Worm (Caenorhabditis elegans) whole organism, mixed stage, embryonic: ENCODE data around the gene ZK1307.8.
A peak's percentile ranks its signal among the peaks of the same experiment; 100 is the strongest.

ENCODE experiments used
- bed-3 ChIP-seq: fragments of 200-800 bp; sonication (Bioruptor generic); optimal IDR thresholded peaks from 3 replicates; lab custom pipeline; 2018; ENCODE audit warnings: mild to moderate bottlenecking, missing genetic modification characterization, moderate library complexity, missing compliant biosample characterization
- ceh-39 ChIP-seq: fragments of 150-350 bp; optimal IDR thresholded peaks from 2 replicates; lab custom pipeline; 2014; ENCODE audit warnings: missing biosample characterization, missing genetic modification characterization
- ceh-43 ChIP-seq: fragments of 200-800 bp; sonication (Bioruptor generic); optimal IDR thresholded peaks from 2 replicates; lab custom pipeline; 2018; ENCODE audit warnings: mild to moderate bottlenecking, missing genetic modification characterization, moderate library complexity, missing compliant biosample characterization
- ceh-83 ChIP-seq: fragments of 200-800 bp; sonication (Bioruptor generic); optimal IDR thresholded peaks from 2 replicates; lab custom pipeline; 2018; ENCODE audit warnings: mild to moderate bottlenecking, missing genetic modification characterization, missing compliant biosample characterization
- ces-1 ChIP-seq: fragments of 150-350 bp; optimal IDR thresholded peaks from 2 replicates; lab custom pipeline; 2014; ENCODE audit warnings: missing biosample characterization, missing genetic modification reagents, missing genetic modification characterization
- cnd-1 ChIP-seq: fragments of 200-800 bp; sonication (Bioruptor generic); optimal IDR thresholded peaks from 2 replicates; lab custom pipeline; 2018; ENCODE audit warnings: mild to moderate bottlenecking, missing genetic modification characterization, missing compliant biosample characterization
- elt-1 ChIP-seq: sonication (generic microtip); optimal IDR thresholded peaks from 2 replicates; lab custom pipeline; 2017; ENCODE audit warnings: missing genetic modification characterization, mild to moderate bottlenecking, missing compliant biosample characterization, antibody characterized with exemption, moderate library complexity, borderline replicate concordance; ENCODE audit not compliant: insufficient read depth
- flh-1 ChIP-seq: fragments of 200-800 bp; sonication (Bioruptor generic); optimal IDR thresholded peaks from 2 replicates; lab custom pipeline; 2018; ENCODE audit warnings: mild to moderate bottlenecking, missing genetic modification characterization, moderate library complexity, missing compliant biosample characterization
- ham-2 ChIP-seq: fragments of 200-800 bp; sonication (Bioruptor generic); optimal IDR thresholded peaks from 2 replicates; lab custom pipeline; 2018; ENCODE audit warnings: mild to moderate bottlenecking, missing genetic modification characterization, missing compliant biosample characterization
- hlh-1 ChIP-seq: fragments of 150-350 bp; optimal IDR thresholded peaks from 2 replicates; lab custom pipeline; 2014; ENCODE audit warnings: missing biosample characterization, missing genetic modification reagents, missing genetic modification characterization
- lin-13 ChIP-seq: fragments of 150-350 bp; optimal IDR thresholded peaks from 2 replicates; lab custom pipeline; 2014; ENCODE audit warnings: missing biosample characterization, missing genetic modification characterization
- lin-32 ChIP-seq: fragments of 200-800 bp; sonication (Bioruptor generic); optimal IDR thresholded peaks from 2 replicates; lab custom pipeline; 2018; ENCODE audit warnings: mild to moderate bottlenecking, missing genetic modification characterization, missing compliant biosample characterization
- lsy-2 ChIP-seq: fragments of 150-350 bp; optimal IDR thresholded peaks from 2 replicates; lab custom pipeline; 2014; ENCODE audit warnings: missing biosample characterization, missing genetic modification characterization
- mab-5 ChIP-seq: fragments of 150-350 bp; optimal IDR thresholded peaks from 2 replicates; lab custom pipeline; 2014; ENCODE audit warnings: missing biosample characterization, missing genetic modification characterization
- mep-1 ChIP-seq: fragments of 150-350 bp; optimal IDR thresholded peaks from 2 replicates; lab custom pipeline; 2017; ENCODE audit warnings: missing biosample characterization, missing genetic modification reagents, missing genetic modification characterization, inconsistent platforms
- nhr-12 ChIP-seq: fragments of 150-350 bp; optimal IDR thresholded peaks from 2 replicates; lab custom pipeline; 2014; ENCODE audit warnings: missing biosample characterization, missing genetic modification characterization
- nhr-2 ChIP-seq: fragments of 150-350 bp; optimal IDR thresholded peaks from 2 replicates; lab custom pipeline; 2014; ENCODE audit warnings: missing biosample characterization, missing genetic modification characterization
- nhr-237 ChIP-seq: fragments of 150-350 bp; optimal IDR thresholded peaks from 2 replicates; lab custom pipeline; 2014; ENCODE audit warnings: missing biosample characterization, missing genetic modification characterization
- nhr-28 ChIP-seq: fragments of 150-350 bp; optimal IDR thresholded peaks from 2 replicates; lab custom pipeline; 2014; ENCODE audit warnings: missing biosample characterization, missing genetic modification characterization
- nhr-76 ChIP-seq: sonication (generic microtip); optimal IDR thresholded peaks from 2 replicates; lab custom pipeline; 2017; ENCODE audit warnings: missing biosample characterization, missing genetic modification characterization
- pha-4 ChIP-seq: fragments of 150-350 bp; optimal IDR thresholded peaks from 2 replicates; lab custom pipeline; 2018; ENCODE audit warnings: missing biosample characterization, missing genetic modification reagents, missing genetic modification characterization
- sem-2 ChIP-seq: fragments of 200-800 bp; sonication (Bioruptor generic); optimal IDR thresholded peaks from 2 replicates; lab custom pipeline; 2018; ENCODE audit warnings: mild to moderate bottlenecking, missing genetic modification characterization, missing compliant biosample characterization
- snpc-4 ChIP-seq: fragments of 150-350 bp; optimal IDR thresholded peaks from 2 replicates; lab custom pipeline; 2014; ENCODE audit warnings: missing biosample characterization, missing genetic modification characterization
- tbx-8 ChIP-seq: fragments of 200-800 bp; sonication (Bioruptor generic); optimal IDR thresholded peaks from 2 replicates; lab custom pipeline; 2018; ENCODE audit warnings: mild to moderate bottlenecking, missing genetic modification characterization, moderate library complexity, missing compliant biosample characterization
- unc-120 ChIP-seq: sonication (generic microtip); optimal IDR thresholded peaks from 2 replicates; lab custom pipeline; 2017; ENCODE audit warnings: missing genetic modification characterization, missing compliant biosample characterization; ENCODE audit not compliant: poor library complexity, severe bottlenecking
- unc-39 ChIP-seq: fragments of 150-350 bp; optimal IDR thresholded peaks from 2 replicates; lab custom pipeline; 2014; ENCODE audit warnings: missing biosample characterization, missing genetic modification characterization
- unc-62 ChIP-seq: fragments of 150-350 bp; optimal IDR thresholded peaks from 2 replicates; lab custom pipeline; 2014; ENCODE audit warnings: missing biosample characterization, missing genetic modification reagents, missing genetic modification characterization
- zip-8 ChIP-seq: fragments of 150-350 bp; optimal IDR thresholded peaks from 2 replicates; lab custom pipeline; 2014; ENCODE audit warnings: missing biosample characterization, missing genetic modification characterization
- ztf-11 ChIP-seq: fragments of 150-350 bp; optimal IDR thresholded peaks from 2 replicates; lab custom pipeline; 2014; ENCODE audit warnings: missing biosample characterization, missing genetic modification characterization

ZK1307.8 gene

DNA sequence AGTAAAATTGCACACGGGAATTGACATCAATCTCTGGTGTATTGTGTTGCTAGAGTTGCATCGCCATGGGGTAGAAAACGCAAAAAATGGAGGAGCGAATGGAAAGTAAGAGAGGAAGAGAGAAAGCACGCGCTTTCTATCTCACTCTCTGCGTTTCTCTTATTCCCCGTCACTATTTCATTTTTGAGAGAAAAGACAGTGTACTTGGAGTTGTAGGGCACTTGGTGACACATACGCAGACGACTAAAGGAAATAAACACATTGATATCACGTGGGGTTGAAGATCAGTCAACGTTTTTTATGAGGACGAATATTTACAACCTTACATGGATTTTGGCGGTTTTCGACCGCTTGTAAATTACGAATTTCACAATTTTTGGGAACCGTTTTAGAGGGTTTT lies 21.0 kb upstream of the ZK1307.8 start:
- no peak for TF ChIP-seq ces-1
- TF ChIP-seq unc-39 (tag; lab: Kevin White, UChicago), result no peak
- TF ChIP-seq hlh-1 (tag; lab: Kevin White, UChicago), result peak; percentile 65
- peak; percentile 75 for TF ChIP-seq unc-120
- TF ChIP-seq pha-4 (tag; lab: Kevin White, UChicago), result peak; percentile 68
- TF ChIP-seq mab-5 (tag; lab: Kevin White, UChicago), result peak; percentile 3
- TF ChIP-seq mep-1 (tag; lab: Kevin White, UChicago), result peak; percentile 32
- TF ChIP-seq lsy-2 (tag; lab: Kevin White, UChicago), result peak; percentile 34
- peak; percentile 80 for TF ChIP-seq unc-62 (GFP tag; lab: Kevin White, UChicago)
- peak; percentile 28 for TF ChIP-seq nhr-28 (tag; lab: Kevin White, UChicago)
- TF ChIP-seq lin-13, result no peak
- TF ChIP-seq nhr-237 (tag; lab: Kevin White, UChicago), result peak; percentile 80

DNA sequence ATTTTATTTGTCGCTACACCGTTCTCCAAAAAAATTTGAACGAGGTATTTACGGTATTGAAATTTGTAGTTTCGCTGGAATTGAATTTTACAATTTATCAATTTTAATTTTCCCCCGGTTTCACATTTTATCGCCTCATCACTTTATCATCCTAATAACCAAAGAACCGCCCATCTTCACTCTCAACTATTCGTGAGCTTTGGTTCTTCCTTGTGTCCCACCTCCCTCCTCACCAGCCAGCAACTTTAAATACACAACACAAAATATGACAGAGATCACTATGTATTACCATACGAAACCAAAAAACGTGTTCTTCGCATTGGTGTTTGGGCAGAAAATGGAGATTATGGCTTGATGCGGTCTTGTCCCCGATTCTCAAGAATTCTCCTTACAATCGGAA lies 20.4 kb upstream of the ZK1307.8 start:
- TF ChIP-seq sem-2 (GFP tag; lab: Kevin White, UChicago) (no peak), nhr-237 (tag; lab: Kevin White, UChicago) (no peak), ceh-39 (tag; lab: Kevin White, UChicago) (no peak)

DNA sequence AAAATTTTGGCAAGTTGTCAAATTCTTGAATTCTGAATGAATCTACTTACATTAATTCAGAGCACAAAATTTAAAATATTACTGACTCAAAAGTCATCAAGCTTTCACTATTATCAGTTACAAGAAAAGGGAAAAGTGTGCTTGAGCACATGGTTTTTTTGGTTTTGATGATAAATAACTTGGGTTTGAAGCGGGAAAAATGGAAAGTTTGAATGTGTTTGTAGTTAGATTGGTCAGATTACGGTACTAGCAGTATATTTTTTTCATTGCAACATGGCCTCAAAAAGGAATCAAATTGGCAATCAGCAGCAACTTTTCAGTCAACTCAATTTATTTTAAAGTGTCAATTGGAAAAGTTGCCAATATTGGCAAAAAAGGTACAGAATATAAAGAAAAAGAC lies 19.7 kb upstream of the ZK1307.8 start:
- no peak for TF ChIP-seq nhr-12 (tag; lab: Kevin White, UChicago)
- TF ChIP-seq mep-1 (tag; lab: Kevin White, UChicago), result no peak
- no peak for TF ChIP-seq nhr-237 (tag; lab: Kevin White, UChicago)
- no peak for TF ChIP-seq snpc-4 (tag; lab: Kevin White, UChicago)
- no peak for TF ChIP-seq tbx-8 (GFP tag; lab: Kevin White, UChicago)
- no peak for TF ChIP-seq ceh-39 (tag; lab: Kevin White, UChicago)
- TF ChIP-seq nhr-28 (tag; lab: Kevin White, UChicago), result no peak
- no peak for TF ChIP-seq unc-120
- TF ChIP-seq flh-1 (GFP tag; lab: Kevin White, UChicago), result no peak
- no peak for TF ChIP-seq cnd-1 (tag; lab: Kevin White, UChicago)
- TF ChIP-seq pha-4 (tag; lab: Kevin White, UChicago), result no peak
- no peak for TF ChIP-seq lin-32 (GFP tag; lab: Kevin White, UChicago)
- no peak for TF ChIP-seq ztf-11 (tag; lab: Kevin White, UChicago)
- TF ChIP-seq nhr-2, result no peak
- TF ChIP-seq mab-5 (tag; lab: Kevin White, UChicago), result no peak
- no peak for TF ChIP-seq sem-2 (GFP tag; lab: Kevin White, UChicago)
- no peak for TF ChIP-seq ceh-43 (GFP tag; lab: Kevin White, UChicago)
- TF ChIP-seq ces-1, result no peak
- TF ChIP-seq elt-1, result no peak

DNA sequence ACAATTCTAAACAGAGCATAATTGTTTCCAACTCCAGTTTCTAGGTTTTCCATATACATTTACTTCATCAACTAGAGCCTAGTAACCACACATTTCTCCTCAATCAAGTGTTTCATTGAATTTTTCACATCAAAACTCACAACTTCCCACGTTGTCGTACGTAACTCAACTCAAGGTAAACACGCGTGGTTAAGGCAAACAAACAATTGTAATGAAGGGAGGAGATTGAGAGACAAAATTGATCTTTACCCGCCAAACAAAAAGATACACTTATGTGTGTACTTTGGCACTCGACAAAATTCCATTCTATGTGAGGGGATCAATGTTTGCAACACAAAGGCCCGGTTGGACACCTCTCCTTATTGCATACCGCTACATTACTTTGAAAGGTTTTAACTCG lies 19.1 kb upstream of the ZK1307.8 start, which contains the start of gene nhr-19:
nhr-19 (minus strand) TSS at position 191 of the 400 bp plus-strand sequence.
- TF ChIP-seq elt-1 (no peak), pha-4 (tag; lab: Kevin White, UChicago) (peak; percentile 10)

DNA sequence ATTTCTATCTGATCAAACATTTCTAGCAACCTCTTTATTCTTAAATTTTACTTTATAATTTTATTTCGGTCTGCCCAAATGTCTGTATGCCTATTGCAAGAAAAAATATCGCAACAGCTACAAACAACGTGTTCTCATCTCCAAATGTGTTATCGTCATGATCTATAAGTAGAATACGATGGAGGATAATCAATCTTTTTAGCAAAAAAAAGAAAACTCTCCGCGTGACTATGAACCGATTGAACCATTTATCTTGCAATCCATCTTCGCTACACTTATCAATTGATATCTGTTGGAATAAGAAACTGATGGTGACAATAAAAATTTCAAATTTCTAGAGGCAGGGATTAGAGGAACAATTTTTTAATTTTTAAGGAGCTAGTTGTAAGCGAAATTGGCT lies 18.5 kb upstream of the ZK1307.8 start:
- TF ChIP-seq nhr-76 (tag; lab: Kevin White, UChicago) (no peak), elt-1 (peak; percentile 37)

DNA sequence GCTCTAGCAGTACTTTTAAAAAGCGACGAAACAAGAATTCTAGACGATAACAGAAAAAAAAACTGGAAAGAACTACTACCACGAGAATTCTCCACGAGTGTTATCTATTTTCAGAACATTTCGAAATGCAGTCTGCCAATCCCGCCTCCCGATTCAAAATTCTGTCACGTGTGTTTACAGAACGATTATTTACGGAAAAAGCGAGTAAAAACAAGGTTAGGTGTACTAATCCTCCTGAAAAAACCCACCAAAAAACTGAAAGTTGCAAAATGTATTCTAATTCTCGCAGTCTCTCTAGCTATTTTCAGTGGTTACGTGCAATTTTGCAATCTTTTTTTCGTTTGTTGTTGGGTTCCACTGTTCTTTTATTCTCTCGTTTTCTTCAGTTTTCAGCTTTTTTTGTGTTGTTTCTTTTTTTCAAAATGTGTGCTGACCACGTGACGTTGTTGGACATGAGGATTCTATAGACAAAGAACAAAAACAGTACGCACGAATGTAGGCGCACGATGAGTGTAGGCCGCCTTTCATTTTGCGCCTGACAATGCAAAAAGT lies 17.9 kb upstream of the ZK1307.8 start:
- no peak for TF ChIP-seq lin-32 (GFP tag; lab: Kevin White, UChicago)
- no peak for TF ChIP-seq nhr-12 (tag; lab: Kevin White, UChicago)
- no peak for TF ChIP-seq mab-5 (tag; lab: Kevin White, UChicago)
- no peak for TF ChIP-seq ceh-83
- no peak for TF ChIP-seq bed-3 (GFP tag; lab: Kevin White, UChicago)
- TF ChIP-seq nhr-2, result no peak
- no peak for TF ChIP-seq hlh-1 (tag; lab: Kevin White, UChicago)
- TF ChIP-seq tbx-8 (GFP tag; lab: Kevin White, UChicago), result no peak
- no peak for TF ChIP-seq pha-4 (tag; lab: Kevin White, UChicago)
- no peak for TF ChIP-seq ztf-11 (tag; lab: Kevin White, UChicago)
- TF ChIP-seq flh-1 (GFP tag; lab: Kevin White, UChicago), result no peak
- TF ChIP-seq nhr-28 (tag; lab: Kevin White, UChicago), result no peak
- TF ChIP-seq ham-2 (GFP tag; lab: Kevin White, UChicago), result no peak
- no peak for TF ChIP-seq ceh-43 (GFP tag; lab: Kevin White, UChicago)
- no peak for TF ChIP-seq unc-62 (GFP tag; lab: Kevin White, UChicago)
- TF ChIP-seq zip-8 (tag; lab: Kevin White, UChicago), result no peak
